Worm (Caenorhabditis elegans) whole organism, L4 larva: ENCODE data around the gene mps-4.
A peak's percentile ranks its signal among the peaks of the same experiment; 100 is the strongest.

Source experiments
- F10B5.3 ChIP-seq: sonication (generic microtip); optimal IDR thresholded peaks from 2 replicates; lab custom pipeline; 2016; ENCODE audit warnings: mild to moderate bottlenecking, missing genetic modification characterization, missing compliant biosample characterization
- F26F4.8 ChIP-seq: fragments of 200-800 bp; sonication (Bioruptor generic); conservative IDR thresholded peaks from 2 replicates; pipeline ENCODE4 v1.3.6; 2022; ENCODE audit warnings: missing genetic modification characterization, missing compliant biosample characterization
- F44E2.7 ChIP-seq: fragments of 200-800 bp; sonication (Bioruptor generic); IDR thresholded peaks from 2 replicates; pipeline ENCODE4 v2.1.2; 2022; ENCODE audit warnings: missing genetic modification characterization, missing compliant biosample characterization
- F49E8.2 ChIP-seq: sonication (generic microtip); optimal IDR thresholded peaks from 2 replicates; lab custom pipeline; 2016; ENCODE audit warnings: missing compliant biosample characterization, mild to moderate bottlenecking, missing genetic modification characterization, borderline replicate concordance
- R02D3.7 ChIP-seq: fragments of 150-350 bp; sonication (generic microtip); optimal IDR thresholded peaks from 3 replicates; lab custom pipeline; 2014; ENCODE audit warnings: missing biosample characterization, missing genetic modification characterization
- T20F7.1 ChIP-seq: fragments of 200-800 bp; sonication (Bioruptor generic); optimal IDR thresholded peaks from 2 replicates; lab custom pipeline; 2018; ENCODE audit warnings: mild to moderate bottlenecking, missing genetic modification characterization, missing compliant biosample characterization
- T26A8.4 ChIP-seq: fragments of 200-800 bp; sonication (Bioruptor generic); IDR thresholded peaks from 2 replicates; pipeline ENCODE4 v1.3.6; 2022; ENCODE audit warnings: missing genetic modification characterization, missing compliant biosample characterization
- Y105C5A.15 ChIP-seq: fragments of 200-800 bp; sonication (Bioruptor generic); IDR thresholded peaks from 2 replicates; pipeline ENCODE4 v1.3.6; 2022; ENCODE audit warnings: missing genetic modification characterization, missing compliant biosample characterization
- Y75B8A.6 ChIP-seq: fragments of 200-800 bp; sonication (Bioruptor generic); IDR thresholded peaks from 2 replicates; pipeline ENCODE4 v1.3.6; 2022; ENCODE audit warnings: missing genetic modification reagents, missing genetic modification characterization, missing compliant biosample characterization
- ZK546.5 ChIP-seq, 2 experiments: sonication (generic microtip); optimal IDR thresholded peaks; 2 replicates each; lab custom pipeline; 2017; ENCODE audit warnings: missing biosample characterization in 2 of 2, missing genetic modification characterization in 2 of 2
- ama-1 ChIP-seq: fragments of 150-350 bp; optimal IDR thresholded peaks from 2 replicates; lab custom pipeline; 2014; ENCODE audit warnings: inconsistent platforms, mixed read lengths
- arid-1 ChIP-seq: fragments of 200-800 bp; sonication (Bioruptor generic); conservative IDR thresholded peaks from 2 replicates; pipeline ENCODE4 v1.3.6; 2022; ENCODE audit warnings: missing genetic modification reagents, missing genetic modification characterization, missing compliant biosample characterization
- ceh-62 ChIP-seq: sonication (generic microtip); optimal IDR thresholded peaks from 2 replicates; lab custom pipeline; 2017; ENCODE audit warnings: missing biosample characterization, missing genetic modification characterization
- ceh-82 ChIP-seq: sonication (generic microtip); optimal IDR thresholded peaks from 2 replicates; lab custom pipeline; 2017; ENCODE audit warnings: missing biosample characterization, missing genetic modification characterization
- cey-2 ChIP-seq: sonication (generic microtip); optimal IDR thresholded peaks from 3 replicates; lab custom pipeline; 2017; ENCODE audit warnings: missing genetic modification characterization, mild to moderate bottlenecking, missing compliant biosample characterization, antibody characterized with exemption, borderline replicate concordance; ENCODE audit not compliant: insufficient read depth
- ctbp-1 ChIP-seq: fragments of 200-800 bp; sonication (Bioruptor generic); IDR thresholded peaks from 2 replicates; pipeline ENCODE4 v1.3.6; 2022; ENCODE audit warnings: missing genetic modification reagents, missing genetic modification characterization, missing compliant biosample characterization
- daf-19 ChIP-seq: fragments of 200-800 bp; sonication (Bioruptor generic); conservative IDR thresholded peaks from 2 replicates; pipeline ENCODE4 v1.3.6; 2022; ENCODE audit warnings: missing genetic modification characterization, missing compliant biosample characterization
- dmd-9 ChIP-seq: fragments of 200-800 bp; sonication (Bioruptor generic); IDR thresholded peaks from 2 replicates; pipeline ENCODE4 v1.3.6; 2022; ENCODE audit warnings: missing genetic modification reagents, missing genetic modification characterization, missing compliant biosample characterization
- egl-27 ChIP-seq: sonication (generic microtip); optimal IDR thresholded peaks from 3 replicates; lab custom pipeline; 2017; ENCODE audit warnings: missing biosample characterization, missing genetic modification reagents, missing genetic modification characterization
- gei-8 ChIP-seq: fragments of 200-800 bp; sonication (Bioruptor generic); optimal IDR thresholded peaks from 2 replicates; lab custom pipeline; 2018; ENCODE audit warnings: mild to moderate bottlenecking, missing genetic modification characterization, missing compliant biosample characterization
- hlh-11 ChIP-seq: fragments of 200-800 bp; sonication (Bioruptor generic); optimal IDR thresholded peaks from 2 replicates; lab custom pipeline; 2018; ENCODE audit warnings: mild to moderate bottlenecking, missing genetic modification characterization, missing compliant biosample characterization
- jun-1 ChIP-seq: fragments of 150-350 bp; optimal IDR thresholded peaks from 2 replicates; lab custom pipeline; 2014; ENCODE audit warnings: missing biosample characterization, missing genetic modification reagents, missing genetic modification characterization
- lin-1 ChIP-seq: fragments of 200-800 bp; sonication (Bioruptor generic); IDR thresholded peaks from 2 replicates; pipeline ENCODE4 v1.3.6; 2022; ENCODE audit warnings: missing genetic modification reagents, missing genetic modification characterization, missing compliant biosample characterization
- lin-15B ChIP-seq: fragments of 150-350 bp; sonication (generic microtip); optimal IDR thresholded peaks from 3 replicates; lab custom pipeline; 2014; ENCODE audit warnings: missing biosample characterization, missing genetic modification characterization
- lin-29 ChIP-seq: fragments of 200-800 bp; sonication (Bioruptor generic); IDR thresholded peaks from 2 replicates; pipeline ENCODE4 v1.3.6; 2022; ENCODE audit warnings: missing genetic modification reagents, missing genetic modification characterization, missing compliant biosample characterization
- lin-38 ChIP-seq: fragments of 200-800 bp; sonication (Bioruptor generic); IDR thresholded peaks from 2 replicates; pipeline ENCODE4 v1.3.6; 2022; ENCODE audit warnings: missing genetic modification reagents, missing genetic modification characterization, missing compliant biosample characterization
- lin-39 ChIP-seq: fragments of 150-350 bp; optimal IDR thresholded peaks from 2 replicates; lab custom pipeline; 2014; ENCODE audit warnings: missing biosample characterization, missing genetic modification reagents, missing genetic modification characterization
- lir-3 ChIP-seq: sonication (generic microtip); optimal IDR thresholded peaks from 2 replicates; lab custom pipeline; 2016; ENCODE audit warnings: mild to moderate bottlenecking, missing genetic modification characterization, missing compliant biosample characterization
- lsy-2 ChIP-seq, 2 experiments: fragments of 150-350 bp in 1 of 2; sonication (generic microtip) in 1 of 2; optimal IDR thresholded peaks; 2 replicates each; lab custom pipeline; 2014 to 2017; ENCODE audit warnings: missing biosample characterization in 2 of 2, missing genetic modification characterization in 2 of 2
- madf-9 ChIP-seq: fragments of 200-800 bp; sonication (Bioruptor generic); conservative IDR thresholded peaks from 2 replicates; pipeline ENCODE4 v1.3.6; 2022; ENCODE audit warnings: missing genetic modification reagents, missing genetic modification characterization, missing compliant biosample characterization
- mdl-1 ChIP-seq, 2 experiments: fragments of 150-350 bp in 1 of 2; sonication (generic microtip) in 1 of 2; optimal IDR thresholded peaks; 2 replicates each; lab custom pipeline; 2014 to 2017; ENCODE audit warnings: missing biosample characterization in 2 of 2, missing genetic modification characterization in 2 of 2
- nhr-11 ChIP-seq: fragments of 150-350 bp; optimal IDR thresholded peaks from 2 replicates; lab custom pipeline; 2014; ENCODE audit warnings: missing biosample characterization, missing genetic modification characterization
- nhr-28 ChIP-seq: fragments of 150-350 bp; optimal IDR thresholded peaks from 2 replicates; lab custom pipeline; 2014; ENCODE audit warnings: missing biosample characterization, missing genetic modification characterization
- nhr-41 ChIP-seq: fragments of 200-800 bp; sonication (Bioruptor generic); IDR thresholded peaks from 2 replicates; pipeline ENCODE4 v1.3.6; 2022; ENCODE audit warnings: missing genetic modification reagents, missing genetic modification characterization, missing compliant biosample characterization
- nhr-42 ChIP-seq: fragments of 200-800 bp; sonication (Bioruptor generic); IDR thresholded peaks from 2 replicates; pipeline ENCODE4 v1.3.6; 2022; ENCODE audit warnings: missing genetic modification characterization, missing compliant biosample characterization
- nhr-48 ChIP-seq: sonication (generic microtip); optimal IDR thresholded peaks from 2 replicates; lab custom pipeline; 2016; ENCODE audit warnings: mild to moderate bottlenecking, missing genetic modification characterization, missing compliant biosample characterization
- nhr-76 ChIP-seq: fragments of 150-350 bp; optimal IDR thresholded peaks from 2 replicates; lab custom pipeline; 2014; ENCODE audit warnings: missing biosample characterization, missing genetic modification characterization
- nhr-77 ChIP-seq: fragments of 150-350 bp; optimal IDR thresholded peaks from 2 replicates; lab custom pipeline; 2014; ENCODE audit warnings: missing biosample characterization, missing genetic modification characterization
- pha-4 ChIP-seq, 2 experiments: fragments of 150-350 bp in 1 of 2; fragments of 200-800 bp in 1 of 2; sonication (Bioruptor generic) in 1 of 2; IDR thresholded peaks in 1 of 2; optimal IDR thresholded peaks in 1 of 2; 2 replicates each; pipeline versions ENCODE4 v1.3.6 to Lab custom; 2014 to 2022; ENCODE audit warnings: missing genetic modification characterization in 2 of 2, missing genetic modification reagents in 2 of 2, missing biosample characterization in 1 of 2, missing compliant biosample characterization in 1 of 2
- php-3 ChIP-seq: fragments of 200-800 bp; sonication (Bioruptor generic); IDR thresholded peaks from 2 replicates; pipeline ENCODE4 v1.3.6; 2022; ENCODE audit warnings: missing genetic modification reagents, missing genetic modification characterization, missing compliant biosample characterization
- saeg-2 ChIP-seq: fragments of 200-800 bp; sonication (Bioruptor generic); IDR thresholded peaks from 2 replicates; pipeline ENCODE4 v1.3.6; 2022; ENCODE audit warnings: missing genetic modification reagents, missing genetic modification characterization, missing compliant biosample characterization
- sdz-12 ChIP-seq: fragments of 200-800 bp; sonication (Bioruptor generic); optimal IDR thresholded peaks from 2 replicates; lab custom pipeline; 2018; ENCODE audit warnings: mild to moderate bottlenecking, missing genetic modification characterization, missing compliant biosample characterization
- skn-1 ChIP-seq: fragments of 150-350 bp; optimal IDR thresholded peaks from 2 replicates; lab custom pipeline; 2014; ENCODE audit warnings: missing biosample characterization, missing genetic modification characterization
- snpc-1.2 ChIP-seq: fragments of 200-800 bp; sonication (Bioruptor generic); IDR thresholded peaks from 2 replicates; pipeline ENCODE4 v1.3.6; 2022; ENCODE audit warnings: missing genetic modification reagents, missing genetic modification characterization, missing compliant biosample characterization
- snpc-4 ChIP-seq: fragments of 150-350 bp; optimal IDR thresholded peaks from 2 replicates; lab custom pipeline; 2014; ENCODE audit warnings: missing biosample characterization, missing genetic modification characterization
- spr-3 ChIP-seq: fragments of 200-800 bp; sonication (Bioruptor generic); optimal IDR thresholded peaks from 2 replicates; lab custom pipeline; 2018; ENCODE audit warnings: mild to moderate bottlenecking, missing genetic modification characterization, missing compliant biosample characterization
- tag-97 ChIP-seq: fragments of 200-800 bp; sonication (Bioruptor generic); IDR thresholded peaks from 2 replicates; pipeline ENCODE4 v1.3.6; 2022; ENCODE audit warnings: missing genetic modification characterization, missing compliant biosample characterization
- tra-1 ChIP-seq: fragments of 200-800 bp; sonication (Bioruptor generic); IDR thresholded peaks from 2 replicates; pipeline ENCODE4 v1.3.6; 2022; ENCODE audit warnings: missing genetic modification reagents, missing genetic modification characterization, missing compliant biosample characterization
- zag-1 ChIP-seq: fragments of 150-350 bp; optimal IDR thresholded peaks from 2 replicates; lab custom pipeline; 2014; ENCODE audit warnings: missing biosample characterization, missing genetic modification characterization
- zfp-2 ChIP-seq: sonication (generic microtip); optimal IDR thresholded peaks from 2 replicates; lab custom pipeline; 2016; ENCODE audit warnings: mild to moderate bottlenecking, missing genetic modification characterization, missing compliant biosample characterization
- zfp-3 ChIP-seq: fragments of 200-800 bp; sonication (Bioruptor generic); conservative IDR thresholded peaks from 2 replicates; pipeline ENCODE4 v1.3.6; 2022; ENCODE audit warnings: missing genetic modification reagents, missing genetic modification characterization, missing compliant biosample characterization
- ztf-11 ChIP-seq: fragments of 150-350 bp; optimal IDR thresholded peaks from 2 replicates; lab custom pipeline; 2014; ENCODE audit warnings: missing biosample characterization, missing genetic modification characterization
- ztf-7 ChIP-seq: fragments of 150-350 bp; optimal IDR thresholded peaks from 2 replicates; lab custom pipeline; 2014; ENCODE audit warnings: missing biosample characterization, missing genetic modification characterization

Gene mps-4

ce11 chrIII:8237827-8238226, 33.7 kb downstream of the mps-4 start, which contains the start of gene tsp-2 (continued):
- TF ChIP-seq ztf-11 (tag; lab: Kevin White, UChicago) = no peak
- TF ChIP-seq nhr-48 = no peak
- TF ChIP-seq nhr-42 (GFP tag; lab: Robert Waterston, UW) = no peak
- no peak for TF ChIP-seq lin-15B (tag; lab: Kevin White, UChicago)
- TF ChIP-seq zfp-3 = no peak
- no peak for TF ChIP-seq R02D3.7 (tag; lab: Kevin White, UChicago)
- no peak for TF ChIP-seq daf-19
- no peak for TF ChIP-seq T26A8.4
- no peak for TF ChIP-seq jun-1 (tag; lab: Kevin White, UChicago)
- no peak for TF ChIP-seq lin-29 (GFP tag; lab: Robert Waterston, UW)
- no peak for TF ChIP-seq skn-1 (tag; lab: Kevin White, UChicago)
- no peak for TF ChIP-seq pha-4 (GFP tag; IDR thresholded peaks at IDR 0.05; lab: Robert Waterston, UW)
- TF ChIP-seq pha-4 (tag; optimal IDR thresholded peaks at IDR 0.05; lab: Kevin White, UChicago) = no peak
- no peak for TF ChIP-seq Y105C5A.15 (GFP tag; lab: Robert Waterston, UW)
- TF ChIP-seq dmd-9 (GFP tag; lab: Robert Waterston, UW) = no peak
- no peak for TF ChIP-seq nhr-11
- TF ChIP-seq madf-9 (GFP tag; lab: Robert Waterston, UW) = no peak
- no peak for TF ChIP-seq mdl-1 (tag; optimal IDR thresholded peaks at IDR 0.05; lab: Kevin White, UChicago)
- TF ChIP-seq lsy-2 (tag; optimal IDR thresholded peaks at IDR 0.05; lab: Kevin White, UChicago) = peak in 1 of 2 experiments; percentile 75
- no peak for TF ChIP-seq ctbp-1
- no peak for TF ChIP-seq zag-1
- TF ChIP-seq sdz-12 = no peak
- TF ChIP-seq nhr-76 (tag; lab: Kevin White, UChicago) = no peak
- no peak for TF ChIP-seq spr-3 (GFP tag; lab: Kevin White, UChicago)
- TF ChIP-seq tag-97 (GFP tag; lab: Robert Waterston, UW) = no peak
- TF ChIP-seq lin-39 = no peak
- TF ChIP-seq ceh-82 (tag; lab: Kevin White, UChicago) = no peak
- peak; percentile 54 for TF ChIP-seq hlh-11 (tag; lab: Kevin White, UChicago)
- no peak for TF ChIP-seq snpc-4 (tag; lab: Kevin White, UChicago)
- TF ChIP-seq lir-3 = no peak
- TF ChIP-seq ztf-7 (tag; lab: Kevin White, UChicago) = no peak
- no peak for TF ChIP-seq lin-1
- no peak for TF ChIP-seq ceh-62 (tag; lab: Kevin White, UChicago)
- TF ChIP-seq F26F4.8 (GFP tag; lab: Robert Waterston, UW) = no peak
- TF ChIP-seq nhr-77 = peak; percentile 73
- TF ChIP-seq ama-1 (lab: Kevin White, UChicago) = no peak
- TF ChIP-seq nhr-28 = peak; percentile 88
- TF ChIP-seq saeg-2 (GFP tag; lab: Robert Waterston, UW) = no peak
- no peak for TF ChIP-seq zfp-2 (tag; lab: Kevin White, UChicago)
- TF ChIP-seq T20F7.1 (GFP tag; lab: Kevin White, UChicago) = peak; percentile 17
- no peak for TF ChIP-seq F10B5.3
- TF ChIP-seq egl-27 = no peak
- TF ChIP-seq tra-1 (GFP tag; lab: Robert Waterston, UW) = no peak
- no peak for TF ChIP-seq gei-8
- TF ChIP-seq cey-2 (tag; lab: Kevin White, UChicago) = no peak
- peak; percentile 95 for TF ChIP-seq php-3 (GFP tag; lab: Robert Waterston, UW)
- TF ChIP-seq lin-38 (GFP tag; lab: Robert Waterston, UW) = no peak
- TF ChIP-seq Y75B8A.6 (GFP tag; lab: Robert Waterston, UW) = no peak
- TF ChIP-seq F49E8.2 (tag; lab: Kevin White, UChicago) = no peak
- no peak for TF ChIP-seq F44E2.7 (GFP tag; lab: Robert Waterston, UW)
- TF ChIP-seq ZK546.5 (tag; optimal IDR thresholded peaks at IDR 0.05; lab: Kevin White, UChicago) = no peak
- no peak for TF ChIP-seq snpc-1.2 (GFP tag; lab: Robert Waterston, UW)
- TF ChIP-seq arid-1 = no peak
- no peak for TF ChIP-seq nhr-41 (GFP tag; lab: Robert Waterston, UW)
